Worm (Caenorhabditis elegans) whole organism, late embryonic: ENCODE results near the gene K04A8.19.

ENCODE experiments used
- hlh-13 ChIP-seq: fragments of 200-800 bp; sonication (Bioruptor generic); optimal IDR thresholded peaks from 2 replicates; lab custom pipeline; 2018; ENCODE audit warnings: mild to moderate bottlenecking, missing genetic modification characterization, missing compliant biosample characterization
- hlh-30 ChIP-seq: sonication (generic microtip); optimal IDR thresholded peaks from 2 replicates; lab custom pipeline; 2017; ENCODE audit warnings: antibody characterized with exemption, missing genetic modification characterization, missing compliant biosample characterization; ENCODE audit not compliant: insufficient read depth
- odd-2 ChIP-seq: sonication (generic microtip); optimal IDR thresholded peaks from 2 replicates; lab custom pipeline; 2017; ENCODE audit warnings: antibody characterized with exemption, mild to moderate bottlenecking, missing genetic modification characterization, missing compliant biosample characterization
- tbx-2 ChIP-seq: sonication (generic microtip); optimal IDR thresholded peaks from 2 replicates; lab custom pipeline; 2016; ENCODE audit warnings: missing genetic modification characterization, missing compliant biosample characterization
- unc-55 ChIP-seq: sonication (generic microtip); optimal IDR thresholded peaks from 2 replicates; lab custom pipeline; 2017; ENCODE audit warnings: missing biosample characterization, missing genetic modification reagents, missing genetic modification characterization

- TF ChIP-seq hlh-30 (tag; lab: Kevin White, UChicago), result no peak
- no peak for TF ChIP-seq odd-2 (tag; lab: Kevin White, UChicago)
- peak; percentile 32 for TF ChIP-seq tbx-2 (tag; lab: Kevin White, UChicago)
- TF ChIP-seq hlh-13 (GFP tag; lab: Kevin White, UChicago), result no peak
- TF ChIP-seq unc-55, result no peak
Observed at ce11 chrV:6541875-6542274, 12.3 kb downstream of the K04A8.19 start.
